Fruit fly (Drosophila melanogaster): ENCODE results near the gene ppk17.

dm6 chr2L:16752340-16752739 is 8.0 kb downstream of the ppk17 start:
- TF ChIP-seq pan (optimal IDR thresholded peaks at IDR 0.05) (no peak), h (GFP tag; optimal IDR thresholded peaks at IDR 0.05) (no peak), Hr78 (GFP tag; optimal IDR thresholded peaks at IDR 0.05) (no peak), Rel (GFP tag; optimal IDR thresholded peaks at IDR 0.05) (no peak), Rel (tag; optimal IDR thresholded peaks at IDR 0.05) (no peak), woc (GFP tag; optimal IDR thresholded peaks at IDR 0.05) (no peak), br (GFP tag; optimal IDR thresholded peaks at IDR 0.05) (no peak), N (GFP tag; optimal IDR thresholded peaks at IDR 0.05) (no peak), OdsH (GFP tag; optimal IDR thresholded peaks at IDR 0.05) (no peak), usp (GFP tag; optimal IDR thresholded peaks at IDR 0.05) (no peak)

Measured in whole organism, wandering third instar larva.